Fruit fly (Drosophila melanogaster) Kc167 (cell line): Measurements from ENCODE around the gene bnk.

ENCODE experiments used
- Sin3A ChIP-seq: fragments of >200 bp; optimal IDR thresholded peaks from 2 replicates; lab custom pipeline; 2018; ENCODE audit warnings: missing external identifiers
- h ChIP-seq: fragments of >200 bp; optimal IDR thresholded peaks from 3 replicates; lab custom pipeline; 2018; ENCODE audit warnings: missing external identifiers
- insv ChIP-seq: fragments of >200 bp; optimal IDR thresholded peaks from 3 replicates; lab custom pipeline; 2018; ENCODE audit warnings: missing external identifiers
- psq ChIP-seq: fragments of >200 bp; optimal IDR thresholded peaks from 2 replicates; lab custom pipeline; 2017; ENCODE audit warnings: missing external identifiers
- ttk ChIP-seq: sonication (Bioruptor generic); optimal IDR thresholded peaks from 2 replicates; lab custom pipeline; 2017; ENCODE audit warnings: missing external identifiers

DNA sequence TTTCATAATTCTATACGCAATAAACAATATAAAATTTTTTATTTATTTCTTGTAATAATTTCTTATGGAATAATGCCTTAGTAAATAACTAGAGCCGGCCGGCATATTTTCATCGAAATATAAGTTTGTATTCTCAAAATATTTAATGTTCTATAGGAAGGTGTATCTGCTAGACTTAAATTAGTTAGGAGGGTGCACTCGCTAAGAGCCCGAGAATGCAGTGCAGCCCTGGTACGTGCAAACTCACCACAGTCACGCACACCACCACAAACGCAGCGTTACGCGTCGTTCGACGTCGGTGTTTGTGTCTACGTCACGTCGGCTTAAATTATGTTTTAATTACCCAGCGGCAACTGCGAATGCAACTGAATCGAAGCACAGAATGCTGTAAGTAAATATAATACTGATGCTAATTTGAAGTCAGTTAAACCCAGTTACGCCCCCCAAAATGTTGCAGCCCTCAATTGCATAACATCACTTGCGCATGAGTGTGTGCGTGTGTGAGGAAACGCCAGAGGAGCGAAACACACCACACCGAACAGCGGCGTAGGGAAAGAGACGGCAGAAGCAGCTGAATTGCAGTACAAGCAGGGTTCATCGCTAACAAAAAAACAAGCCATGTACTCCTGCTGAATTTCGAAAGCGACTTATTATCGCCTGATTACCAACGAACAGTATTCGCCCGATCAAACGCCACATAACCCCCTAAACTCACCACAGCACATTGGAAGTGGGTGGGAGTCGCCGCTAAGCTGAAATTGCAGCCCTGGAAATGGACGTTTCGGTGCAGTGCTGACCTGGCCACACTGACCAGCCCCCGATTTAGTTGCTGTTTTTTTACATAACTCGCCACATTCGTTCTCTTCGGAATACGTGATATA is 27.5 kb downstream of the bnk start, which contains the start of gene CG12054:
- TF ChIP-seq psq (lab: Kevin White, UChicago) (no peak), insv (lab: Kevin White, UChicago) (no peak), Sin3A (lab: Kevin White, UChicago) (no peak), ttk (lab: Kevin White, UChicago) (no peak), h (lab: Kevin White, UChicago) (no peak)
